Worm (Caenorhabditis elegans) whole organism, late embryonic: ENCODE data around the gene nhr-51.

ENCODE experiments used
- K02D7.2 ChIP-seq: sonication (generic microtip); optimal IDR thresholded peaks from 2 replicates; lab custom pipeline; 2017; ENCODE audit warnings: mild to moderate bottlenecking, missing genetic modification characterization, missing compliant biosample characterization
- K09A11.1 ChIP-seq: sonication (generic microtip); optimal IDR thresholded peaks from 2 replicates; lab custom pipeline; 2017; ENCODE audit warnings: antibody characterized with exemption, mild to moderate bottlenecking, missing genetic modification characterization, missing compliant biosample characterization; ENCODE audit not compliant: insufficient read depth
- T23F11.4 ChIP-seq: fragments of 200-800 bp; sonication (Bioruptor generic); optimal IDR thresholded peaks from 2 replicates; lab custom pipeline; 2018; ENCODE audit warnings: mild to moderate bottlenecking, missing genetic modification characterization, missing compliant biosample characterization
- ama-1 ChIP-seq: fragments of 150-350 bp; optimal IDR thresholded peaks from 2 replicates; lab custom pipeline; 2014
- ceh-22 ChIP-seq: sonication (generic microtip); optimal IDR thresholded peaks from 2 replicates; lab custom pipeline; 2017; ENCODE audit warnings: missing biosample characterization, missing genetic modification characterization
- ceh-24 ChIP-seq: sonication (generic microtip); optimal IDR thresholded peaks from 2 replicates; lab custom pipeline; 2016; ENCODE audit warnings: mild to moderate bottlenecking, missing genetic modification characterization, missing compliant biosample characterization
- ceh-31 ChIP-seq: sonication (generic microtip); optimal IDR thresholded peaks from 2 replicates; lab custom pipeline; 2016; ENCODE audit warnings: missing genetic modification characterization, missing compliant biosample characterization
- ceh-45 ChIP-seq: fragments of 200-800 bp; sonication (Bioruptor generic); IDR thresholded peaks from 2 replicates; pipeline ENCODE4 v1.3.6; 2022; ENCODE audit warnings: missing genetic modification reagents, missing genetic modification characterization, missing compliant biosample characterization
- ceh-6 ChIP-seq: fragments of 200-800 bp; sonication (Bioruptor generic); optimal IDR thresholded peaks from 2 replicates; lab custom pipeline; 2018; ENCODE audit warnings: mild to moderate bottlenecking, missing genetic modification characterization, missing compliant biosample characterization
- che-1 ChIP-seq: sonication (generic microtip); optimal IDR thresholded peaks from 2 replicates; lab custom pipeline; 2016; ENCODE audit warnings: mild to moderate bottlenecking, missing genetic modification characterization, missing compliant biosample characterization
- dmd-4 ChIP-seq: sonication (generic microtip); optimal IDR thresholded peaks from 2 replicates; lab custom pipeline; 2016; ENCODE audit warnings: borderline replicate concordance, missing genetic modification characterization, missing compliant biosample characterization
- elt-2 ChIP-seq: sonication (generic microtip); optimal IDR thresholded peaks from 2 replicates; lab custom pipeline; 2016; ENCODE audit warnings: missing genetic modification reagents, missing genetic modification characterization, missing compliant biosample characterization
- elt-4 ChIP-seq: sonication (generic microtip); optimal IDR thresholded peaks from 2 replicates; lab custom pipeline; 2016; ENCODE audit warnings: missing genetic modification characterization, missing compliant biosample characterization
- ets-4 ChIP-seq: sonication (generic microtip); optimal IDR thresholded peaks from 2 replicates; lab custom pipeline; 2016; ENCODE audit warnings: missing genetic modification characterization, missing compliant biosample characterization
- fkh-10 ChIP-seq: fragments of 150-350 bp; optimal IDR thresholded peaks from 2 replicates; lab custom pipeline; 2014; ENCODE audit warnings: missing biosample characterization, missing genetic modification reagents, missing genetic modification characterization
- hlh-13 ChIP-seq: fragments of 200-800 bp; sonication (Bioruptor generic); optimal IDR thresholded peaks from 2 replicates; lab custom pipeline; 2018; ENCODE audit warnings: mild to moderate bottlenecking, missing genetic modification characterization, missing compliant biosample characterization
- hlh-6 ChIP-seq: sonication (generic microtip); optimal IDR thresholded peaks from 2 replicates; lab custom pipeline; 2016; ENCODE audit warnings: missing genotype, missing genetic modification characterization, missing compliant biosample characterization
- lim-6 ChIP-seq: sonication (generic microtip); optimal IDR thresholded peaks from 2 replicates; lab custom pipeline; 2016; ENCODE audit warnings: missing genetic modification characterization, missing compliant biosample characterization
- lin-11 ChIP-seq: fragments of 200-800 bp; sonication (Bioruptor generic); optimal IDR thresholded peaks from 2 replicates; lab custom pipeline; 2018; ENCODE audit warnings: mild to moderate bottlenecking, missing genetic modification characterization, missing compliant biosample characterization
- madf-2 ChIP-seq: sonication (generic microtip); optimal IDR thresholded peaks from 2 replicates; lab custom pipeline; 2017; ENCODE audit warnings: missing genetic modification characterization, missing compliant biosample characterization
- mec-3 ChIP-seq: sonication (generic microtip); optimal IDR thresholded peaks from 2 replicates; lab custom pipeline; 2016; ENCODE audit warnings: borderline replicate concordance, missing genetic modification characterization, missing compliant biosample characterization
- nfya-1 ChIP-seq: sonication (generic microtip); optimal IDR thresholded peaks from 2 replicates; lab custom pipeline; 2017; ENCODE audit warnings: missing genetic modification characterization, mild to moderate bottlenecking, missing compliant biosample characterization, antibody characterized with exemption, moderate library complexity
- nhr-11 ChIP-seq: fragments of 150-350 bp; optimal IDR thresholded peaks from 2 replicates; lab custom pipeline; 2014; ENCODE audit warnings: missing biosample characterization, missing genetic modification characterization
- nhr-232 ChIP-seq: sonication (generic microtip); optimal IDR thresholded peaks from 2 replicates; lab custom pipeline; 2016; ENCODE audit warnings: missing genetic modification characterization, missing compliant biosample characterization
- npax-4 ChIP-seq: sonication (generic microtip); optimal IDR thresholded peaks from 2 replicates; lab custom pipeline; 2016; ENCODE audit warnings: missing genetic modification characterization, missing compliant biosample characterization
- pag-3 ChIP-seq: sonication (generic microtip); optimal IDR thresholded peaks from 2 replicates; lab custom pipeline; 2016; ENCODE audit warnings: missing compliant biosample characterization, missing genetic modification characterization, borderline replicate concordance
- pat-9 ChIP-seq: fragments of 200-800 bp; sonication (Bioruptor generic); optimal IDR thresholded peaks from 2 replicates; lab custom pipeline; 2018; ENCODE audit warnings: mild to moderate bottlenecking, missing genetic modification characterization, moderate library complexity, missing compliant biosample characterization
- pha-4 ChIP-seq: fragments of 150-350 bp; optimal IDR thresholded peaks from 2 replicates; lab custom pipeline; 2018; ENCODE audit warnings: missing biosample characterization, missing genetic modification reagents, missing genetic modification characterization
- pqm-1 ChIP-seq: sonication (generic microtip); optimal IDR thresholded peaks from 2 replicates; lab custom pipeline; 2016; ENCODE audit warnings: missing genetic modification characterization, missing compliant biosample characterization
- pros-1 ChIP-seq: fragments of 150-350 bp; optimal IDR thresholded peaks from 2 replicates; lab custom pipeline; 2014; ENCODE audit warnings: missing biosample characterization, missing genetic modification reagents, missing genetic modification characterization
- rnt-1 ChIP-seq: sonication (generic microtip); optimal IDR thresholded peaks from 2 replicates; lab custom pipeline; 2016; ENCODE audit warnings: missing genetic modification characterization, missing compliant biosample characterization
- sox-2 ChIP-seq: fragments of 200-800 bp; sonication (Bioruptor generic); IDR thresholded peaks from 2 replicates; pipeline ENCODE4 v1.3.6; 2022; ENCODE audit warnings: missing genetic modification reagents, missing genetic modification characterization, missing compliant biosample characterization
- tbx-2 ChIP-seq: sonication (generic microtip); optimal IDR thresholded peaks from 2 replicates; lab custom pipeline; 2016; ENCODE audit warnings: missing genetic modification characterization, missing compliant biosample characterization
- unc-3 ChIP-seq, 2 experiments: fragments of 200-800 bp in 1 of 2; sonication (Bioruptor generic) in 1 of 2; sonication (generic microtip) in 1 of 2; conservative IDR thresholded peaks in 1 of 2; optimal IDR thresholded peaks in 1 of 2; 2 replicates each; pipeline versions ENCODE4 v1.3.6 to Lab custom; 2016 to 2022; ENCODE audit warnings: missing compliant biosample characterization in 2 of 2, missing genetic modification characterization in 2 of 2, missing genetic modification reagents in 1 of 2
- unc-55 ChIP-seq: sonication (generic microtip); optimal IDR thresholded peaks from 2 replicates; lab custom pipeline; 2017; ENCODE audit warnings: missing biosample characterization, missing genetic modification reagents, missing genetic modification characterization
- zip-5 ChIP-seq: sonication (generic microtip); optimal IDR thresholded peaks from 2 replicates; lab custom pipeline; 2016; ENCODE audit warnings: missing genetic modification characterization, missing compliant biosample characterization
- ztf-16 ChIP-seq: sonication (generic microtip); optimal IDR thresholded peaks from 2 replicates; lab custom pipeline; 2017; ENCODE audit warnings: missing genetic modification characterization, missing compliant biosample characterization

The nhr-51 gene

ce11 chrV:15699799-15700198, 26.0 kb downstream of the nhr-51 start, which contains the start of gene nhr-199:
nhr-199 (minus strand) TSS chrV:15699899.
- TF ChIP-seq sox-2 (GFP tag; lab: Robert Waterston, UW) (no peak), hlh-13 (GFP tag; lab: Kevin White, UChicago) (no peak), nhr-232 (tag; lab: Kevin White, UChicago) (no peak), ceh-45 (GFP tag; lab: Robert Waterston, UW) (no peak), pag-3 (tag; lab: Kevin White, UChicago) (no peak), lin-11 (tag; lab: Kevin White, UChicago) (no peak), unc-55 (no peak), K02D7.2 (tag; lab: Kevin White, UChicago) (no peak), elt-2 (tag; lab: Kevin White, UChicago) (no peak), nhr-11 (no peak), K09A11.1 (tag; lab: Kevin White, UChicago) (no peak), T23F11.4 (no peak), ceh-22 (tag; lab: Kevin White, UChicago) (no peak), che-1 (tag; lab: Kevin White, UChicago) (no peak), pros-1 (tag; lab: Kevin White, UChicago) (no peak), ztf-16 (tag; lab: Kevin White, UChicago) (no peak)

ce11 chrV:15702263-15702662, 28.5 kb downstream of the nhr-51 start, which contains the start of gene nhr-53:
nhr-53 (minus strand) TSS chrV:15702363.
- TF ChIP-seq mec-3 (tag; lab: Kevin White, UChicago) (no peak), fkh-10 (GFP tag; lab: Kevin White, UChicago) (no peak), ceh-24 (tag; lab: Kevin White, UChicago) (no peak), dmd-4 (no peak)

- TF ChIP-seq ceh-6 (GFP tag; lab: Kevin White, UChicago) (no peak), ama-1 (lab: Kevin White, UChicago) (no peak), zip-5 (no peak), unc-55 (no peak), madf-2 (tag; lab: Kevin White, UChicago) (no peak), npax-4 (tag; lab: Kevin White, UChicago) (no peak), rnt-1 (tag; lab: Kevin White, UChicago) (no peak), hlh-6 (tag; lab: Kevin White, UChicago) (no peak), ceh-24 (tag; lab: Kevin White, UChicago) (no peak), lim-6 (tag; lab: Kevin White, UChicago) (no peak), ets-4 (no peak), nfya-1 (tag; lab: Kevin White, UChicago) (no peak), ceh-31 (no peak), pat-9 (tag; lab: Kevin White, UChicago) (no peak), tbx-2 (no peak), pha-4 (no peak)
- TF ChIP-seq, all 69 proteins: peak for 0
Measured at ce11 chrV:15704745-15705144, 30.9 kb downstream of the nhr-51 start, which contains the start of gene twk-34. twk-34 (plus strand) TSS chrV:15704960.

ce11 chrV:15707982-15708381, 34.2 kb downstream of the nhr-51 start:
- TF ChIP-seq elt-4 (tag; lab: Kevin White, UChicago) = no peak
- TF ChIP-seq pqm-1 (tag; lab: Kevin White, UChicago) = no peak
- TF ChIP-seq unc-3 (GFP tag; conservative IDR thresholded peaks at IDR 0.05; lab: Robert Waterston, UW) = no peak
- no peak for TF ChIP-seq unc-3 (tag; optimal IDR thresholded peaks at IDR 0.05; lab: Kevin White, UChicago)
- TF ChIP-seq ama-1 (lab: Kevin White, UChicago) = no peak
